Worm (Caenorhabditis elegans) whole organism, L2 larva: ENCODE data around the gene ddx-15.

Experiments
- C34F6.9 ChIP-seq: fragments of 150-350 bp; optimal IDR thresholded peaks from 2 replicates; lab custom pipeline; 2014; ENCODE audit warnings: missing biosample characterization, missing genetic modification characterization
- F13H6.1 ChIP-seq: sonication (generic microtip); optimal IDR thresholded peaks from 2 replicates; lab custom pipeline; 2016; ENCODE audit warnings: missing genetic modification characterization, missing compliant biosample characterization
- Y55F3AM.14 ChIP-seq: fragments of 200-800 bp; sonication (Bioruptor generic); optimal IDR thresholded peaks from 2 replicates; lab custom pipeline; 2018; ENCODE audit warnings: mild to moderate bottlenecking, missing genetic modification characterization, missing compliant biosample characterization
- ZK546.5 ChIP-seq: sonication (generic microtip); optimal IDR thresholded peaks from 2 replicates; lab custom pipeline; 2017; ENCODE audit warnings: missing biosample characterization, missing genetic modification characterization
- ama-1 ChIP-seq: fragments of 150-350 bp; optimal IDR thresholded peaks from 2 replicates; lab custom pipeline; 2018; ENCODE audit warnings: inconsistent platforms
- blmp-1 ChIP-seq: sonication (generic microtip); optimal IDR thresholded peaks from 2 replicates; lab custom pipeline; 2017; ENCODE audit warnings: missing genetic modification characterization, mild to moderate bottlenecking, missing compliant biosample characterization, antibody characterized with exemption, moderate library complexity; ENCODE audit not compliant: insufficient read depth
- ceh-16 ChIP-seq: fragments of 150-350 bp; optimal IDR thresholded peaks from 2 replicates; lab custom pipeline; 2014; ENCODE audit warnings: missing biosample characterization, missing genetic modification characterization
- ceh-82 ChIP-seq: fragments of 150-350 bp; optimal IDR thresholded peaks from 2 replicates; lab custom pipeline; 2014; ENCODE audit warnings: missing biosample characterization, missing genetic modification characterization
- crh-2 ChIP-seq: sonication (generic microtip); optimal IDR thresholded peaks from 2 replicates; lab custom pipeline; 2017; ENCODE audit warnings: missing biosample characterization, missing genetic modification characterization
- egl-27 ChIP-seq: sonication (generic microtip); optimal IDR thresholded peaks from 3 replicates; lab custom pipeline; 2017; ENCODE audit warnings: missing biosample characterization, missing genetic modification reagents, missing genetic modification characterization
- elt-1 ChIP-seq: fragments of 150-350 bp; optimal IDR thresholded peaks from 2 replicates; lab custom pipeline; 2014; ENCODE audit warnings: missing biosample characterization, missing genetic modification characterization
- elt-3 ChIP-seq: sonication (generic microtip); optimal IDR thresholded peaks from 2 replicates; lab custom pipeline; 2017; ENCODE audit warnings: missing biosample characterization, missing genetic modification characterization
- fos-1 ChIP-seq: fragments of 150-350 bp; optimal IDR thresholded peaks from 2 replicates; lab custom pipeline; 2014; ENCODE audit warnings: missing biosample characterization, missing genetic modification characterization
- gmeb-1 ChIP-seq: fragments of 150-350 bp; optimal IDR thresholded peaks from 2 replicates; lab custom pipeline; 2014; ENCODE audit warnings: missing biosample characterization, missing genetic modification characterization
- lin-11 ChIP-seq: fragments of 150-350 bp; sonication (generic microtip); optimal IDR thresholded peaks from 2 replicates; lab custom pipeline; 2014; ENCODE audit warnings: missing biosample characterization, missing genetic modification characterization, inconsistent platforms, mixed read lengths
- lin-13 ChIP-seq: fragments of 150-350 bp; optimal IDR thresholded peaks from 2 replicates; lab custom pipeline; 2014; ENCODE audit warnings: missing biosample characterization, missing genetic modification reagents, missing genetic modification characterization
- lin-39 ChIP-seq: fragments of 150-350 bp; optimal IDR thresholded peaks from 2 replicates; lab custom pipeline; 2014; ENCODE audit warnings: missing biosample characterization, missing genetic modification reagents, missing genetic modification characterization
- lsy-2 ChIP-seq, 2 experiments: fragments of 150-350 bp in 1 of 2; sonication (generic microtip) in 1 of 2; optimal IDR thresholded peaks; 2 replicates each; lab custom pipeline; 2014 to 2017; ENCODE audit warnings: missing biosample characterization in 2 of 2, missing genetic modification characterization in 2 of 2
- mab-5 ChIP-seq: fragments of 150-350 bp; optimal IDR thresholded peaks from 2 replicates; lab custom pipeline; 2014; ENCODE audit warnings: missing biosample characterization, missing genetic modification characterization
- mbf-1 ChIP-seq: sonication (generic microtip); optimal IDR thresholded peaks from 2 replicates; lab custom pipeline; 2017; ENCODE audit warnings: missing biosample characterization, missing genetic modification characterization
- nhr-10 ChIP-seq: sonication (generic microtip); optimal IDR thresholded peaks from 2 replicates; lab custom pipeline; 2017; ENCODE audit warnings: missing biosample characterization, missing genetic modification characterization
- nhr-11 ChIP-seq: fragments of 150-350 bp; optimal IDR thresholded peaks from 2 replicates; lab custom pipeline; 2014; ENCODE audit warnings: missing biosample characterization, missing genetic modification characterization
- nhr-21 ChIP-seq: fragments of 150-350 bp; optimal IDR thresholded peaks from 2 replicates; lab custom pipeline; 2014; ENCODE audit warnings: missing biosample characterization, missing genetic modification characterization
- nhr-23 ChIP-seq: fragments of 150-350 bp; optimal IDR thresholded peaks from 2 replicates; lab custom pipeline; 2014; ENCODE audit warnings: missing biosample characterization, missing genetic modification reagents, missing genetic modification characterization
- nhr-237 ChIP-seq: fragments of 150-350 bp; optimal IDR thresholded peaks from 2 replicates; lab custom pipeline; 2014; ENCODE audit warnings: missing biosample characterization, missing genetic modification characterization
- nhr-25 ChIP-seq: fragments of 150-350 bp; sonication (generic microtip); optimal IDR thresholded peaks from 3 replicates; lab custom pipeline; 2014; ENCODE audit warnings: missing biosample characterization, missing genetic modification characterization
- nhr-6 ChIP-seq: fragments of 150-350 bp; optimal IDR thresholded peaks from 2 replicates; lab custom pipeline; 2014; ENCODE audit warnings: missing biosample characterization, missing genetic modification characterization
- sem-4 ChIP-seq: fragments of 150-350 bp; optimal IDR thresholded peaks from 2 replicates; lab custom pipeline; 2014; ENCODE audit warnings: missing biosample characterization, missing genetic modification reagents, missing genetic modification characterization
- sma-3 ChIP-seq: sonication (generic microtip); optimal IDR thresholded peaks from 2 replicates; lab custom pipeline; 2016; ENCODE audit warnings: missing genetic modification reagents, missing genetic modification characterization, missing compliant biosample characterization
- sma-9 ChIP-seq, 2 experiments: fragments of 150-350 bp in 1 of 2; sonication (generic microtip) in 1 of 2; optimal IDR thresholded peaks; 2 replicates each; lab custom pipeline; 2014 to 2016; ENCODE audit warnings: missing genetic modification characterization in 2 of 2, mild to moderate bottlenecking in 1 of 2, missing biosample characterization in 1 of 2, missing compliant biosample characterization in 1 of 2, missing genetic modification reagents in 1 of 2, moderate library complexity in 1 of 2
- snpc-4 ChIP-seq: fragments of 150-350 bp; optimal IDR thresholded peaks from 2 replicates; lab custom pipeline; 2014; ENCODE audit warnings: missing biosample characterization, missing genetic modification characterization
- unc-39 ChIP-seq: fragments of 150-350 bp; optimal IDR thresholded peaks from 2 replicates; lab custom pipeline; 2014; ENCODE audit warnings: missing biosample characterization, missing genetic modification characterization
- unc-62 ChIP-seq: fragments of 150-350 bp; optimal IDR thresholded peaks from 2 replicates; lab custom pipeline; 2014; ENCODE audit warnings: missing biosample characterization, missing genetic modification reagents, missing genetic modification characterization
- zag-1 ChIP-seq: fragments of 150-350 bp; optimal IDR thresholded peaks from 2 replicates; lab custom pipeline; 2014; ENCODE audit warnings: missing biosample characterization, missing genetic modification characterization
- ztf-11 ChIP-seq: sonication (generic microtip); optimal IDR thresholded peaks from 2 replicates; lab custom pipeline; 2017; ENCODE audit warnings: missing biosample characterization, missing genetic modification characterization
- ztf-4 ChIP-seq: fragments of 150-350 bp; optimal IDR thresholded peaks from 2 replicates; lab custom pipeline; 2014; ENCODE audit warnings: missing biosample characterization, missing genetic modification characterization

Gene ddx-15

DNA sequence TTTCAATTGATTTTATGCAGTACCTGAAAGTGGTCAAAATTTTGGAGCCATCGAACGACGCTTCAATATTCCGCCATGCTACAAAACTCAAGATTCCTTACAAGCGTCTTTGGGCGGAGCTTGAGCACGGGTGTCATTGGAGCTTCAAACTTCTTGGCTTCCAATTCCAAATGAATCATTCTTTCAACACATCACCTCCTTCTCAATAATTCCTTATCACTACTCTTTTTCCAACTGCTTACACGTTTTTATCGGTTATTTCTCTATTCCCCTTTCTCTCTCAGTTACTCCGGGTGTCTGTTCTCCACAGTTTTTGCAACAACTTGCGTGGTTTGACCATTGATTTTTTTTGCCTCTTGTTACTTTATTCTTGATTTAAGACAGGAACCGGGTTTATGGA is 44.8 kb downstream of the ddx-15 start, which contains the start of gene F09F7.5:
TSS of gene F09F7.5 (plus strand) at position 258 of the 400 bp plus-strand sequence.
- TF ChIP-seq sma-9 (GFP tag; optimal IDR thresholded peaks at IDR 0.05; lab: Kevin White, UChicago) (no peak), sma-9 (tag; optimal IDR thresholded peaks at IDR 0.05; lab: Kevin White, UChicago) (no peak), F13H6.1 (tag; lab: Kevin White, UChicago) (no peak), crh-2 (tag; lab: Kevin White, UChicago) (peak; percentile 27), sma-3 (no peak), fos-1 (tag; lab: Kevin White, UChicago) (peak; percentile 87), nhr-21 (tag; lab: Kevin White, UChicago) (no peak), mbf-1 (tag; lab: Kevin White, UChicago) (no peak), lin-39 (tag; lab: Kevin White, UChicago) (no peak), ama-1 (lab: Kevin White, UChicago) (no peak)
- TF ChIP-seq, all 48 proteins: peak for 2

DNA sequence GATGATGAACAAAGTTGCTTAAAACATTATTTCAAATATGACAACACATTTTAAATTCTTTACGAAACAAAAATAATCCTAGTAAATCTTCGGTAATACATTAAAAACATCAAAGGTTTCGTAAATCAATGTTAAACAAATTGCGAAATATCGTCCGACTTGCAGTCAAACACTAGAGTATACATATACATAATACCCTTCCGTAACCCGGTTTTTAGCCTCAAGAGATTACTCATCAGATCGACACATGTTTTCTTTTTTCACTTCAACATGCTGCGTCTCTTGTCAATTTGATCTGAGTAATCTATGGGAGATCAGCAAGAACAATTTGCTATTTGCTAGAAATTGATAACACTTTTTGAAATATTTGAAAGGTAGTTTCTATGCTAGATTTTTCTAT is 45.2 kb downstream of the ddx-15 start:
- TF ChIP-seq nhr-21 (tag; lab: Kevin White, UChicago) (peak; percentile 30), ceh-16 (tag; lab: Kevin White, UChicago) (no peak), nhr-25 (peak; percentile 12), C34F6.9 (tag; lab: Kevin White, UChicago) (peak; percentile 21)
- TF ChIP-seq, all 48 proteins: peak for 3

DNA sequence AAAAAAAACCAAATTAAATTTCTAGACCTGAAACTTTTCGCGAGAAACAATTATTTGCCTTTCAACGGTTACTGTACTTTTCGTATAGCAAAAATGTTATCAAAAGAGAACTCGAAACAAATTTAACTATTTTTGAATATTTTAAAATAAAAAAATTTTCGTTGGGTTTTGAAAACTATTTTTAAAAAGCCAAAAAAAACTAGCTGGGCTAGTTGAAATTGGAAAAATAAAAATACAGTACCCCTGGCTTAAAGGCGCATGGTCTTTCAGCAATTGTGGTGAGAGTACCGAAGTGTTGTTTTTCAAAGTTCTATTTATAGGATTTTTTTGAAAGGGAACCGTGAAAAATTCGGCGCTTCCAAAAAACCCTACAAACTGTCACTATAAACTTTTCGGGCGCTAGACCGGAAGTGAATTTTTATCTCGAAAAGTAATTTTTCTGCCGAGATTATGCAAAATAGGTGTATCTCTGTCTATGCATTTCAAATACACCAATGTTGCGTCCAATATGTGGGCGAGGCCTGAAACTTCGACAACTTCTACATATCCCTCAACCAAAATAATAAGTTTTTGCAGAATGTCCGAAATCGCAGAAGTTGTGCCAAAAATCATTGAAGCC is 47.7 kb downstream of the ddx-15 start, which contains the start of gene D1044.1:
TSS of gene D1044.1 (plus strand) at position 569 of the 619 bp plus-strand sequence.
- TF ChIP-seq nhr-6 (tag; lab: Kevin White, UChicago) (no peak), egl-27 (tag; lab: Kevin White, UChicago) (no peak), unc-39 (tag; lab: Kevin White, UChicago) (no peak), crh-2 (tag; lab: Kevin White, UChicago) (no peak), nhr-11 (no peak), snpc-4 (tag; lab: Kevin White, UChicago) (no peak), ama-1 (lab: Kevin White, UChicago) (no peak), ztf-4 (no peak), nhr-21 (tag; lab: Kevin White, UChicago) (no peak), ceh-82 (tag; lab: Kevin White, UChicago) (no peak), mab-5 (tag; lab: Kevin White, UChicago) (no peak), unc-62 (GFP tag; lab: Kevin White, UChicago) (no peak), elt-3 (no peak), sma-9 (GFP tag; optimal IDR thresholded peaks at IDR 0.05; lab: Kevin White, UChicago) (no peak), sma-9 (tag; optimal IDR thresholded peaks at IDR 0.05; lab: Kevin White, UChicago) (no peak)

DNA sequence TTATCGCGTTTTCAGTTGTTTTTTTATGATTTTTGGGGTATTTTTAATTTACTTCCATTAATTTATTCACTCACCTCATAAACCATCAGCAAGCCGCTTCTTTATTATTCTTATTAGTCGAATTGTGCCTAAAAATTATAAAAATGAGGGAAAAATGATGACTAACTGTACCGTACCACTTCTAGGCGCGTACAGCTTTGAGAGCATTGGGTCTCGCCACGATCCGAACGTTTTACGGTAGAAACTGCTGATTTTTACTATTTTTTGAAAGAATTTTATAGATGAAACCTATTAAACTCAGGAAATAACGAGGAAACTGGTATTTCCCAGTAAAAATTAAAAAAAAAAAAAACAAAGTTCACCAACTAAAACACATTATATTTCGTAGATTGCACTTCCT is 48.5 kb downstream of the ddx-15 start, which contains the start of gene D1044.6:
TSS of gene D1044.6 (minus strand) at position 128 of the 400 bp plus-strand sequence.
- TF ChIP-seq elt-1 (tag; lab: Kevin White, UChicago) (no peak), sem-4 (tag; lab: Kevin White, UChicago) (no peak), lsy-2 (tag; optimal IDR thresholded peaks at IDR 0.05; lab: Kevin White, UChicago) (no peak), ztf-4 (no peak), ceh-82 (tag; lab: Kevin White, UChicago) (no peak), blmp-1 (no peak), zag-1 (tag; lab: Kevin White, UChicago) (no peak), nhr-237 (tag; lab: Kevin White, UChicago) (no peak), unc-62 (GFP tag; lab: Kevin White, UChicago) (no peak), nhr-10 (tag; lab: Kevin White, UChicago) (no peak), ceh-16 (tag; lab: Kevin White, UChicago) (no peak), ZK546.5 (no peak), nhr-21 (tag; lab: Kevin White, UChicago) (no peak), nhr-23 (no peak), snpc-4 (tag; lab: Kevin White, UChicago) (no peak), mbf-1 (tag; lab: Kevin White, UChicago) (no peak)

DNA sequence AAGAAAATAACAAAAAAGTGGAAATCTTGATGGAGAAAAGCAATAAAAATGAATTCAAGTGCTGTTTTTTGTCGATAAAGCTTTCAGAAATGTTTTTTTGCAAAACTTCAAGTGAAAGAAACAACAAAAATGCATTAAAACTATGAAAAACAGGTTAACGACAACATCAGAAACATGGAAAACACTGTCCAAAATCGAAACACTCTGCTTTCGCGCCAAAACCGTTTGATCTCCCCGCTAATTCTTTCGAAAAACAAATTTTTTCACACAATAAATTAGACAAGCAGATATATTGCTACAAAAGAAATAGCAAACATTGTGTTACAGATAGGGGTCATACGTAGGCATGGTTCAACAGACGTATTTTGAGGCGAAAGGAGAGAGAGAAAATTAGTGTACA is 49.7 kb downstream of the ddx-15 start:
- TF ChIP-seq lin-13 (GFP tag; lab: Kevin White, UChicago) (no peak), C34F6.9 (tag; lab: Kevin White, UChicago) (no peak), lin-11 (no peak), lsy-2 (tag; optimal IDR thresholded peaks at IDR 0.05; lab: Kevin White, UChicago) (no peak), lin-39 (tag; lab: Kevin White, UChicago) (no peak), mbf-1 (tag; lab: Kevin White, UChicago) (no peak), Y55F3AM.14 (GFP tag; lab: Kevin White, UChicago) (no peak), nhr-237 (tag; lab: Kevin White, UChicago) (no peak), ztf-11 (tag; lab: Kevin White, UChicago) (no peak), unc-39 (tag; lab: Kevin White, UChicago) (no peak), snpc-4 (tag; lab: Kevin White, UChicago) (no peak), nhr-23 (no peak), gmeb-1 (no peak)
- TF ChIP-seq, all 48 proteins: peak for 0
